Worm (Caenorhabditis elegans): ENCODE data around the gene folr-1.

folr-1 gene

ce11 chrX:9962535-9962934 is 43.4 kb downstream of the folr-1 start:
- TF ChIP-seq hlh-1 (tag; optimal IDR thresholded peaks at IDR 0.05) (no peak), pha-4 (tag; optimal IDR thresholded peaks at IDR 0.05) (no peak), mls-2 (tag; optimal IDR thresholded peaks at IDR 0.05) (no peak), unc-39 (tag; optimal IDR thresholded peaks at IDR 0.05) (no peak), unc-120 (tag; optimal IDR thresholded peaks at IDR 0.05; ENCODE audit: poor library complexity, severe bottlenecking) (no peak), lin-13 (tag; optimal IDR thresholded peaks at IDR 0.05) (no peak), ztf-11 (tag; optimal IDR thresholded peaks at IDR 0.05) (no peak), sem-2 (GFP tag; optimal IDR thresholded peaks at IDR 0.05) (no peak), nhr-76 (tag; optimal IDR thresholded peaks at IDR 0.05) (no peak), drap-1 (GFP tag; optimal IDR thresholded peaks at IDR 0.05) (no peak), unc-62 (GFP tag; optimal IDR thresholded peaks at IDR 0.05) (no peak)

- no peak for TF ChIP-seq sptf-1 (tag; optimal IDR thresholded peaks at IDR 0.05)
- TF ChIP-seq elt-1 (tag; optimal IDR thresholded peaks at IDR 0.05; ENCODE audit: borderline replicate concordance, insufficient read depth) = peak; percentile 64
- TF ChIP-seq unc-120 (tag; optimal IDR thresholded peaks at IDR 0.05; ENCODE audit: poor library complexity, severe bottlenecking) = no peak
- TF ChIP-seq ceh-83 (GFP tag; optimal IDR thresholded peaks at IDR 0.05) = no peak
- TF ChIP-seq nhr-28 (tag; optimal IDR thresholded peaks at IDR 0.05) = no peak
- TF ChIP-seq ceh-39 (tag; optimal IDR thresholded peaks at IDR 0.05) = no peak
These were observed 46.2 kb downstream of the folr-1 start, which contains the start of gene pssy-1 for ce11 chrX:9965275-9965674. TSS of gene pssy-1 (plus strand) at chrX:9965592.
